Fruit fly (Drosophila melanogaster) whole organism, embryonic: ENCODE results near the gene CG33278.

Experiments used
- Ada2b ChIP-seq: fragments of 200-800 bp; sonication (Bioruptor generic); IDR thresholded peaks from 2 replicates; pipeline ENCODE4 v1.3.6; 2022; ENCODE audit warnings: missing biosample characterization, missing genetic modification characterization
- Atf-2 ChIP-seq: fragments of 200-800 bp; sonication (Bioruptor generic); optimal IDR thresholded peaks from 2 replicates; lab custom pipeline; 2016; ENCODE audit warnings: missing biosample characterization, missing genetic modification characterization
- Bgb ChIP-seq: fragments of 200-800 bp; sonication (Bioruptor generic); IDR thresholded peaks from 2 replicates; pipeline ENCODE4 v1.3.6; 2022; ENCODE audit warnings: missing biosample characterization, missing genetic modification characterization; ENCODE audit not compliant: partially characterized antibody
- CG13624 ChIP-seq: fragments of 200-800 bp; sonication (Bioruptor generic); optimal IDR thresholded peaks from 2 replicates; lab custom pipeline; 2016; ENCODE audit warnings: missing biosample characterization, missing genetic modification characterization
- CG14860 ChIP-seq: fragments of 200-800 bp; sonication (Bioruptor generic); IDR thresholded peaks from 3 replicates; pipeline ENCODE4 v1.3.6; 2022; ENCODE audit warnings: missing biosample characterization, missing genetic modification characterization; ENCODE audit not compliant: partially characterized antibody
- CG1529 ChIP-seq: fragments of 200-800 bp; sonication (Bioruptor generic); optimal IDR thresholded peaks from 3 replicates; lab custom pipeline; 2018; ENCODE audit warnings: missing biosample characterization, missing genetic modification characterization
- CG17186 ChIP-seq: fragments of 200-800 bp; sonication (Bioruptor generic); optimal IDR thresholded peaks from 3 replicates; lab custom pipeline; 2017; ENCODE audit warnings: missing biosample characterization, missing genetic modification reagents, missing genetic modification characterization
- CG18262 ChIP-seq: fragments of 200-800 bp; optimal IDR thresholded peaks from 3 replicates; lab custom pipeline; 2019; ENCODE audit warnings: missing biosample characterization, mild to moderate bottlenecking, missing genetic modification characterization, moderate library complexity
- CG18619 ChIP-seq: fragments of 200-800 bp; sonication (Bioruptor generic); optimal IDR thresholded peaks from 3 replicates; lab custom pipeline; 2017; ENCODE audit warnings: missing biosample characterization, mild to moderate bottlenecking, missing genetic modification characterization
- CG2116 ChIP-seq: fragments of 200-800 bp; sonication (Bioruptor generic); optimal IDR thresholded peaks from 3 replicates; lab custom pipeline; 2018; ENCODE audit warnings: missing biosample characterization, mild to moderate bottlenecking, missing genetic modification characterization
- CG2202 ChIP-seq: fragments of 200-800 bp; sonication (Bioruptor generic); optimal IDR thresholded peaks from 2 replicates; lab custom pipeline; 2018; ENCODE audit warnings: missing biosample characterization, mild to moderate bottlenecking, missing genetic modification characterization
- CG34376 ChIP-seq: fragments of 200-800 bp; sonication (Bioruptor generic); optimal IDR thresholded peaks from 2 replicates; lab custom pipeline; 2018; ENCODE audit warnings: missing biosample characterization, mild to moderate bottlenecking, missing genetic modification characterization
- CG42726 ChIP-seq: fragments of 200-800 bp; sonication (Bioruptor generic); IDR thresholded peaks from 2 replicates; pipeline ENCODE4 v1.3.6; 2022; ENCODE audit warnings: missing biosample characterization, missing genetic modification characterization; ENCODE audit not compliant: partially characterized antibody
- CG8281 ChIP-seq: fragments of 200-800 bp; sonication (Bioruptor generic); optimal IDR thresholded peaks from 2 replicates; lab custom pipeline; 2018; ENCODE audit warnings: missing biosample characterization, mild to moderate bottlenecking, missing genetic modification characterization, moderate library complexity
- CG9437 ChIP-seq: fragments of 200-800 bp; sonication (Bioruptor generic); optimal IDR thresholded peaks from 2 replicates; lab custom pipeline; 2018; ENCODE audit warnings: missing biosample characterization, mild to moderate bottlenecking, missing genetic modification characterization
- CG9609 ChIP-seq: fragments of 200-800 bp; sonication (Bioruptor generic); optimal IDR thresholded peaks from 3 replicates; lab custom pipeline; 2016; ENCODE audit warnings: missing biosample characterization, missing genetic modification characterization
- CkIIα-i1 ChIP-seq: fragments of 200-800 bp; sonication (Bioruptor generic); IDR thresholded peaks from 2 replicates; pipeline ENCODE4 v1.3.6; 2022; ENCODE audit warnings: missing biosample characterization, missing genetic modification characterization
- D19A ChIP-seq: fragments of 200-800 bp; optimal IDR thresholded peaks from 3 replicates; lab custom pipeline; 2019; ENCODE audit warnings: missing biosample characterization, mild to moderate bottlenecking, missing genetic modification characterization, moderate library complexity
- Ets65A ChIP-seq: fragments of 200-800 bp; sonication (Bioruptor generic); peaks from one replicate; lab custom pipeline; 2016; ENCODE audit warnings: missing biosample characterization, missing genetic modification characterization
- Ets97D ChIP-seq: fragments of 200-800 bp; sonication (Bioruptor generic); optimal IDR thresholded peaks from 3 replicates; lab custom pipeline; 2016; ENCODE audit warnings: missing biosample characterization, missing genetic modification characterization
- Fer1 ChIP-seq: fragments of 200-800 bp; sonication (Bioruptor generic); optimal IDR thresholded peaks from 2 replicates; lab custom pipeline; 2017; ENCODE audit warnings: missing biosample characterization, mild to moderate bottlenecking, missing genetic modification characterization
- Lhr ChIP-seq: fragments of 200-800 bp; sonication (Bioruptor generic); optimal IDR thresholded peaks from 3 replicates; lab custom pipeline; 2017; ENCODE audit warnings: mild to moderate bottlenecking, missing biosample characterization, missing genetic modification reagents, missing genetic modification characterization
- NC2β ChIP-seq: fragments of 200-800 bp; sonication (Bioruptor generic); optimal IDR thresholded peaks from 2 replicates; lab custom pipeline; 2016; ENCODE audit warnings: missing biosample characterization, missing genetic modification characterization
- cas ChIP-seq: fragments of 200-800 bp; sonication (Bioruptor generic); IDR thresholded peaks from 2 replicates; pipeline ENCODE4 v1.3.6; 2022; ENCODE audit warnings: missing biosample characterization, missing genetic modification characterization
- chn ChIP-seq: fragments of 200-800 bp; sonication (Bioruptor generic); optimal IDR thresholded peaks from 2 replicates; lab custom pipeline; 2016; ENCODE audit warnings: missing biosample characterization, missing genetic modification characterization
- danr ChIP-seq: fragments of 200-800 bp; sonication (Bioruptor generic); IDR thresholded peaks from 2 replicates; pipeline ENCODE4 v1.3.6; 2022; ENCODE audit warnings: missing biosample characterization, missing genetic modification characterization
- dpn ChIP-seq, 2 experiments: fragments of 200-800 bp; sonication (Bioruptor generic); optimal IDR thresholded peaks; 3 replicates each; lab custom pipeline; 2016; ENCODE audit warnings: missing biosample characterization in 2 of 2, missing genetic modification characterization in 2 of 2
- ems ChIP-seq: fragments of 200-800 bp; sonication (Bioruptor generic); optimal IDR thresholded peaks from 3 replicates; lab custom pipeline; 2016; ENCODE audit warnings: missing biosample characterization, missing genetic modification characterization
- eve ChIP-seq, 2 experiments: fragments of >200 bp; optimal IDR thresholded peaks; 2 replicates each; lab custom pipeline; 2017; ENCODE audit warnings: missing biosample characterization in 2 of 2, missing genetic modification characterization in 2 of 2
- fd64A ChIP-seq: fragments of 200-800 bp; sonication (Bioruptor generic); optimal IDR thresholded peaks from 3 replicates; lab custom pipeline; 2018; ENCODE audit warnings: missing biosample characterization, mild to moderate bottlenecking, missing genetic modification characterization
- ftz-f1 ChIP-seq: fragments of 200-800 bp; sonication (Bioruptor generic); optimal IDR thresholded peaks from 2 replicates; lab custom pipeline; 2016; ENCODE audit warnings: missing biosample characterization, missing genetic modification characterization
- gsb ChIP-seq: fragments of 200-800 bp; sonication (Bioruptor generic); IDR thresholded peaks from 2 replicates; pipeline ENCODE4 v1.3.6; 2022; ENCODE audit warnings: missing biosample characterization, missing genetic modification characterization
- hth ChIP-seq: fragments of >200 bp; optimal IDR thresholded peaks from 2 replicates; lab custom pipeline; 2017; ENCODE audit warnings: inconsistent platforms
- insv ChIP-seq, 2 experiments: fragments of 200-800 bp; sonication (Bioruptor generic); optimal IDR thresholded peaks; 3 replicates each; lab custom pipeline; 2016 to 2018; ENCODE audit warnings: missing biosample characterization in 2 of 2, missing genetic modification characterization in 2 of 2
- onecut ChIP-seq: fragments of 200-800 bp; sonication (Bioruptor generic); IDR thresholded peaks from 2 replicates; pipeline ENCODE4 v1.3.6; 2022; ENCODE audit warnings: missing biosample characterization, missing genetic modification characterization
- repo ChIP-seq: fragments of 200-800 bp; sonication (Bioruptor generic); optimal IDR thresholded peaks from 2 replicates; lab custom pipeline; 2016; ENCODE audit warnings: missing biosample characterization, missing genetic modification characterization
- sens ChIP-seq: fragments of 200-800 bp; sonication (Bioruptor generic); peaks from one replicate; lab custom pipeline; 2016; ENCODE audit warnings: missing biosample characterization, missing genetic modification characterization
- stwl ChIP-seq: fragments of 200-800 bp; sonication (Bioruptor generic); optimal IDR thresholded peaks from 3 replicates; lab custom pipeline; 2018; ENCODE audit warnings: missing biosample characterization, mild to moderate bottlenecking, missing genetic modification characterization, moderate library complexity
- usp ChIP-seq: fragments of >200 bp; optimal IDR thresholded peaks from 2 replicates; lab custom pipeline; 2017; ENCODE audit warnings: missing biosample characterization, missing genetic modification characterization
- z ChIP-seq: fragments of 200-800 bp; sonication (Bioruptor generic); IDR thresholded peaks from 3 replicates; pipeline ENCODE4 v1.3.6; 2022; ENCODE audit warnings: missing biosample characterization, missing genetic modification characterization

The CG33278 gene

DNA sequence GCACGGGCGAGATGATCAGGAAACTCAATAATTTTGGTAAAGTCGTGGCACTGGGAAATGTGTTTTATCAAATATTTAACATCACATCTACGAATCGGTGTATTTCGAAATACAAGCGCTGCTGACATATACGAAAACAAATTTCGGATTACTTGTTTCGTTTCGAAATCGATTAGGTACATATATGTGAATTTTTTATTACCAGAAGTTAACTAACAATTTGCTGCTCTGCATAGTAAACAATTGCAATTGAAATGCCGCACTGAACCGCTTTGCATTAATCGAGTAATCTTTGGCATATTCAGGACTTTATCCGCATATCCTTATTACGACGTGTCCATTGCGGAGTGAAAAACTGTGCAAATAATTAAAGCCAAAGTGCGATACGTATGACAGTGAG is 13.3 kb upstream of the CG33278 start, which contains the start of gene CG14835:
CG14835 (minus strand) TSS at position 101 of the 400 bp plus-strand sequence.
- TF ChIP-seq CG1529: no peak
- no peak for TF ChIP-seq Bgb (GFP tag; lab: Robert Waterston, UW)
- TF ChIP-seq z (GFP tag; lab: Robert Waterston, UW): no peak
- no peak for TF ChIP-seq CG2116
- TF ChIP-seq fd64A (GFP tag; lab: Kevin White, UChicago): no peak
- TF ChIP-seq Fer1: no peak
- TF ChIP-seq onecut (GFP tag; lab: Robert Waterston, UW): no peak
- no peak for TF ChIP-seq NC2β
- no peak for TF ChIP-seq eve (GFP tag; optimal IDR thresholded peaks at IDR 0.05; lab: Kevin White, UChicago)
- no peak for TF ChIP-seq insv (GFP tag; optimal IDR thresholded peaks at IDR 0.05; lab: Kevin White, UChicago)
- no peak for TF ChIP-seq CG2202
- no peak for TF ChIP-seq chn (GFP tag; lab: Kevin White, UChicago)
- TF ChIP-seq Ets97D (GFP tag; lab: Kevin White, UChicago): no peak
- no peak for TF ChIP-seq hth (lab: Kevin White, UChicago)

DNA sequence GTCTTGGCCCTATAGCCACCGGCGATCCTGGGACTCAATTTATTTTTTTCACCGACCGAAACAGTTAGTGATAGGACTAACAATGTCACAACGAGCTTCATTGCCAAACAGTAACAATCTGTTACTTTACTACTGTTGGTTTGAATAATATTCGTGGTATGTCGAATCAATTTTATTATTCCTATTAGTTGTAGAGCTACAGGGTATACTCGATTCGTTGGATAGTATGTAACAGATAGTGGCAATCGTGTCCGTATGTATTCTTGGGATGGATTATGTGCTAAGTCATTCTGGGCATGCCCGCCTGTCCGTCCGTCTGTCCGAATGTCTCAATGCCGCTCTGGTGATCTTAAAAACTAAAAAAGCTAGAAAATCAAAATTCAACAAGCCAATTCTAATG is 11.3 kb upstream of the CG33278 start, which contains the start of gene sphinx1:
sphinx1 (minus strand) TSS at position 101 of the 400 bp plus-strand sequence.
- TF ChIP-seq CG9609 (no peak), gsb (GFP tag; lab: Robert Waterston, UW) (no peak), Atf-2 (GFP tag; lab: Kevin White, UChicago) (no peak), CG34376 (no peak), hth (lab: Kevin White, UChicago) (no peak), CG18262 (tag; lab: Kevin White, UChicago) (no peak), cas (GFP tag; lab: Robert Waterston, UW) (no peak), dpn (GFP tag; optimal IDR thresholded peaks at IDR 0.05; lab: Kevin White, UChicago) (no peak), CG14860 (GFP tag; lab: Robert Waterston, UW) (no peak), CG17186 (GFP tag; lab: Kevin White, UChicago) (no peak), repo (GFP tag; lab: Kevin White, UChicago) (no peak), CG9437 (GFP tag; lab: Kevin White, UChicago) (no peak), usp (GFP tag; lab: Kevin White, UChicago) (no peak), ftz-f1 (no peak)

DNA sequence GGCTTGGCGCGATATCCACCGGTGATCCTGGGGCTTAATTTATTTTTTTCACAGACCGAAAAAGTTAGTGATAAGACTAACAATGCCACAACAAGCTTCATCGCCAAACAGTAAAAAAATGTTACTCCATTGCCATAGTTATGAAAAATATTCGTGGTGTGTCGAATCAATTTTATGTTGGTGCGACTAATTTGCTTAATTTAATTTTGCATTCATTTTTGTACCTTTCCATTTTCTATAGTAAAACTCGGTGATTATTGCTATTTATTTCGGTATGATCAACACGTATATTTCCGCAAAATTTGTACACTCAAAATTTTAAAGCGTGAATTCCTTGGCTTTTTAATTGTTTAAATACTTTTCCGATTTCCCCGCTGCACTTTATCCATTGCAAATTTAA is 10.0 kb upstream of the CG33278 start, which contains the start of gene sphinx2:
sphinx2 (minus strand) TSS at position 101 of the 400 bp plus-strand sequence.
- TF ChIP-seq Lhr (GFP tag; lab: Kevin White, UChicago) (no peak), sens (GFP tag; lab: Kevin White, UChicago) (peak; percentile 18), stwl (tag; lab: Kevin White, UChicago) (no peak), ems (GFP tag; lab: Kevin White, UChicago) (no peak)

DNA sequence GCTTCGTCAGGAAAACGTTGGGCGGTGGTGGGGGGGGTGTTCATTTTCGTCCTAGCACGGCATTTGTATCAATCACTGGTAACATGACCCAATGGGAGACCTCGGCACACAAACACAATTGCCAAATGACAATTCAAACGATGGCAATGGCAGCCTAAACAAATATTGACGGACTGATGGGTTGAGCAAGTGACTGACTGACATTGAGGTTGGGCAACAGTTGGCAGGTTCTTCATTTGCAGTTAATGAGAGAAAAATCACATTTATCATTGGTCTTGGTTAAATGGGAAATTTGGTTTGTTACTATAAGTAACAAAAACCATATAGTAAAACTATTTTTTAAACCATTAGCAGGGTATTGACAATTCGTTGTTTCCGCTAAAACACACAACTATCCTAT is 1.6 kb upstream of the CG33278 start:
- TF ChIP-seq Ada2b (no peak), D19A (tag; lab: Kevin White, UChicago) (peak; percentile 64), CG8281 (tag; lab: Kevin White, UChicago) (peak; percentile 94)

DNA sequence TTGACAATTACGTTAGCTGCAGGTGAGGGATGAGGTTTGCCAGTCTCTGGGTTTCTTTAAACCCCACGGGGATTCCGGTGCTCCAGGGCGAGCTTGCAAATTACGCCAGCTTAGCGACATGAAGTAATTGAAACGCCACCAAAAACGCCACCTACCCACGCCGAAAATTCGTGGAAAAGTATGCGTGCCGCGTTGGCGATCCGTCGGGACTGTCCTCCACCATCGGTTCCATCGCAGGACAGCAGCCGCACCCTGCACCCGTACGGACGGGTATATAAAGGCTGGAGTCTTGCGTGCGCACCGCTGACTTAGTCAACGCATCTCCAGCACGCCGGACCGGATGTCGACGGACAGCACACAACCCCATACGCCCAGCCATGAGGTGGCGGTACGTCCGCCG is 5.2 kb downstream of the CG33278 start, which contains the start of gene ppk26:
ppk26 (plus strand) TSS at position 301 of the 400 bp plus-strand sequence.
- TF ChIP-seq danr (GFP tag; lab: Robert Waterston, UW): no peak
- TF ChIP-seq CG42726 (GFP tag; lab: Robert Waterston, UW): no peak
- peak; percentile 77 for TF ChIP-seq Ets65A
- no peak for TF ChIP-seq CG13624 (GFP tag; lab: Kevin White, UChicago)
- TF ChIP-seq Ada2b: no peak
- TF ChIP-seq sens (GFP tag; lab: Kevin White, UChicago): peak; percentile 31
- TF ChIP-seq CG18619 (GFP tag; lab: Kevin White, UChicago): no peak
- TF ChIP-seq CkIIα-i1 (GFP tag; lab: Robert Waterston, UW): no peak
